Worm (Caenorhabditis elegans) whole organism, L1 larva: ENCODE results near the gene ZK381.62.
A peak's percentile ranks its signal among the peaks of the same experiment; 100 is the strongest.

Source experiments
- C04F5.9 ChIP-seq: sonication (generic microtip); optimal IDR thresholded peaks from 2 replicates; lab custom pipeline; 2016; ENCODE audit warnings: missing genetic modification characterization, missing compliant biosample characterization
- alr-1 ChIP-seq: fragments of 200-800 bp; sonication (Bioruptor generic); optimal IDR thresholded peaks from 2 replicates; lab custom pipeline; 2018; ENCODE audit warnings: borderline replicate concordance, mild to moderate bottlenecking, missing genetic modification characterization, missing compliant biosample characterization
- ama-1 ChIP-seq: fragments of 150-350 bp; optimal IDR thresholded peaks from 2 replicates; lab custom pipeline; 2014
- blmp-1 ChIP-seq: fragments of 150-350 bp; optimal IDR thresholded peaks from 2 replicates; lab custom pipeline; 2014; ENCODE audit warnings: missing biosample characterization, missing genetic modification characterization
- ces-1 ChIP-seq: fragments of 150-350 bp; optimal IDR thresholded peaks from 2 replicates; lab custom pipeline; 2014; ENCODE audit warnings: missing biosample characterization, missing genetic modification reagents, missing genetic modification characterization
- efl-1 ChIP-seq, 4 experiments: fragments of 150-350 bp; optimal IDR thresholded peaks in 3 of 4; peaks in 1 of 4; 1 replicate in 1 of 4; 2 replicates in 3 of 4; lab custom pipeline; 2014; ENCODE audit warnings: missing biosample characterization in 2 of 4, missing genetic modification characterization in 2 of 4, missing genetic modification reagents in 2 of 4
- efl-3 ChIP-seq: fragments of 200-800 bp; sonication (Bioruptor generic); optimal IDR thresholded peaks from 2 replicates; lab custom pipeline; 2018; ENCODE audit warnings: mild to moderate bottlenecking, missing genetic modification characterization, missing compliant biosample characterization
- egl-27 ChIP-seq, 2 experiments: fragments of 150-350 bp in 1 of 2; sonication (generic microtip); optimal IDR thresholded peaks; 3 replicates each; lab custom pipeline; 2017 to 2018; ENCODE audit warnings: missing biosample characterization in 2 of 2, missing genetic modification characterization in 2 of 2, missing genetic modification reagents in 2 of 2
- elt-2 ChIP-seq: sonication (generic microtip); optimal IDR thresholded peaks from 2 replicates; lab custom pipeline; 2016; ENCODE audit warnings: missing genetic modification characterization, mild to moderate bottlenecking, inconsistent platforms, missing compliant biosample characterization, missing genetic modification reagents
- grh-1 ChIP-seq: fragments of 200-800 bp; sonication (Bioruptor generic); IDR thresholded peaks from 2 replicates; pipeline ENCODE4 v1.3.6; 2022; ENCODE audit warnings: missing genetic modification reagents, missing genetic modification characterization, missing compliant biosample characterization
- hpl-2 ChIP-seq: fragments of 150-350 bp; optimal IDR thresholded peaks from 2 replicates; lab custom pipeline; 2014; ENCODE audit warnings: missing biosample characterization, missing genetic modification reagents, missing genetic modification characterization
- irx-1 ChIP-seq: sonication (generic microtip); optimal IDR thresholded peaks from 2 replicates; lab custom pipeline; 2016; ENCODE audit warnings: missing genetic modification characterization, missing compliant biosample characterization
- lin-13 ChIP-seq: fragments of 150-350 bp; optimal IDR thresholded peaks from 2 replicates; lab custom pipeline; 2014; ENCODE audit warnings: missing biosample characterization, missing genetic modification reagents, missing genetic modification characterization
- lin-15B ChIP-seq: fragments of 150-350 bp; sonication (generic microtip); optimal IDR thresholded peaks from 3 replicates; lab custom pipeline; 2014; ENCODE audit warnings: missing biosample characterization, missing genetic modification characterization
- mef-2 ChIP-seq: fragments of 150-350 bp; optimal IDR thresholded peaks from 2 replicates; lab custom pipeline; 2014; ENCODE audit warnings: missing biosample characterization, missing genetic modification characterization
- mep-1 ChIP-seq: fragments of 150-350 bp; optimal IDR thresholded peaks from 2 replicates; lab custom pipeline; 2014; ENCODE audit warnings: missing biosample characterization, missing genetic modification characterization
- nhr-11 ChIP-seq: fragments of 150-350 bp; optimal IDR thresholded peaks from 2 replicates; lab custom pipeline; 2014; ENCODE audit warnings: missing biosample characterization, missing genetic modification characterization
- nhr-12 ChIP-seq: sonication (generic microtip); optimal IDR thresholded peaks from 2 replicates; lab custom pipeline; 2017; ENCODE audit warnings: missing biosample characterization, missing genetic modification characterization
- nhr-20 ChIP-seq: sonication (generic microtip); optimal IDR thresholded peaks from 2 replicates; lab custom pipeline; 2016; ENCODE audit warnings: mild to moderate bottlenecking, missing genetic modification characterization, missing compliant biosample characterization
- nhr-28 ChIP-seq: fragments of 150-350 bp; optimal IDR thresholded peaks from 2 replicates; lab custom pipeline; 2014; ENCODE audit warnings: missing biosample characterization, missing genetic modification characterization
- nhr-71 ChIP-seq: sonication (generic microtip); optimal IDR thresholded peaks from 2 replicates; lab custom pipeline; 2016; ENCODE audit warnings: mild to moderate bottlenecking, missing genetic modification characterization, moderate library complexity, missing compliant biosample characterization
- nhr-76 ChIP-seq: sonication (generic microtip); optimal IDR thresholded peaks from 2 replicates; lab custom pipeline; 2017; ENCODE audit warnings: missing biosample characterization, missing genetic modification characterization
- nhr-84 ChIP-seq: sonication (generic microtip); optimal IDR thresholded peaks from 2 replicates; lab custom pipeline; 2017; ENCODE audit warnings: missing biosample characterization, missing genetic modification characterization
- nhr-85 ChIP-seq: sonication (generic microtip); peaks from one replicate; lab custom pipeline; 2016; ENCODE audit warnings: missing genetic modification characterization, inconsistent platforms, missing compliant biosample characterization
- pag-3 ChIP-seq: sonication (generic microtip); optimal IDR thresholded peaks from 2 replicates; lab custom pipeline; 2017; ENCODE audit warnings: missing genetic modification characterization, mild to moderate bottlenecking, missing compliant biosample characterization, antibody characterized with exemption, borderline replicate concordance; ENCODE audit not compliant: insufficient read depth
- rnt-1 ChIP-seq: sonication (generic microtip); optimal IDR thresholded peaks from 2 replicates; lab custom pipeline; 2016; ENCODE audit warnings: mild to moderate bottlenecking, missing genetic modification characterization, moderate library complexity, missing compliant biosample characterization
- snpc-4 ChIP-seq: fragments of 150-350 bp; optimal IDR thresholded peaks from 2 replicates; lab custom pipeline; 2014; ENCODE audit warnings: missing biosample characterization, missing genetic modification characterization
- swsn-7 ChIP-seq: sonication (generic microtip); optimal IDR thresholded peaks from 2 replicates; lab custom pipeline; 2016; ENCODE audit warnings: missing genetic modification characterization, missing compliant biosample characterization
- tlp-1 ChIP-seq: fragments of 150-350 bp; optimal IDR thresholded peaks from 2 replicates; lab custom pipeline; 2014; ENCODE audit warnings: missing biosample characterization, missing genetic modification characterization
- unc-130 ChIP-seq: fragments of 150-350 bp; optimal IDR thresholded peaks from 2 replicates; lab custom pipeline; 2017; ENCODE audit warnings: missing biosample characterization, missing genetic modification characterization, inconsistent platforms
- vab-15 ChIP-seq: sonication (generic microtip); optimal IDR thresholded peaks from 2 replicates; lab custom pipeline; 2017; ENCODE audit warnings: missing genotype, mild to moderate bottlenecking, missing genetic modification characterization, missing compliant biosample characterization
- xbp-1 ChIP-seq: sonication (generic microtip); optimal IDR thresholded peaks from 2 replicates; lab custom pipeline; 2016; ENCODE audit warnings: missing genetic modification characterization, missing compliant biosample characterization
- ztf-4 ChIP-seq: fragments of 150-350 bp; optimal IDR thresholded peaks from 2 replicates; lab custom pipeline; 2014; ENCODE audit warnings: missing biosample characterization, missing genetic modification characterization

ZK381.62 gene

DNA sequence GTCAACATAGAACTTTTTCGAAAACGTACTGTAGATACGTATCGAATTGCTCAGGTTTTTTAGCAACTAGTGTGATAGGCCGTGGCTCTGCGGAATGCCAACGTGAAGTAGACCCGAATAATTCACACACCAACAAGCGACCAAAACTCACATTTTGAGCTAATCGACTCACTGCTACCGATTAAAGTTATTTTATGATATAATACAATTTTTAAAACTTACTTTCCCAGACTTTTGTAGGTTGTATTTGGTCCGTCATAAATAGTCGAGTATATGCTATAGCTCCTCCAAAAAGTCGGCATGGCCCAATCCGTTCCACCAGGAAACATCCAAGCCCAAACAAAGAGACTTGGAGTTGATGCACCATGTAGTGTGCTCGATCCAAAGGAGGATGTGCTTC, 39.7 kb upstream of the ZK381.62 start, which contains the start of gene C25A8.1:
Gene C25A8.1 (plus strand): TSS at position 301 of the 400 bp plus-strand sequence.
- no peak for TF ChIP-seq efl-1 (optimal IDR thresholded peaks at IDR 0.05; lab: Kevin White, UChicago)
- peak in 1 of 2 experiments; percentile 15 for TF ChIP-seq efl-1 (GFP tag; optimal IDR thresholded peaks at IDR 0.05 in 1 of 2; lab: Kevin White, UChicago)
- TF ChIP-seq unc-130 (tag; lab: Kevin White, UChicago) = no peak

DNA sequence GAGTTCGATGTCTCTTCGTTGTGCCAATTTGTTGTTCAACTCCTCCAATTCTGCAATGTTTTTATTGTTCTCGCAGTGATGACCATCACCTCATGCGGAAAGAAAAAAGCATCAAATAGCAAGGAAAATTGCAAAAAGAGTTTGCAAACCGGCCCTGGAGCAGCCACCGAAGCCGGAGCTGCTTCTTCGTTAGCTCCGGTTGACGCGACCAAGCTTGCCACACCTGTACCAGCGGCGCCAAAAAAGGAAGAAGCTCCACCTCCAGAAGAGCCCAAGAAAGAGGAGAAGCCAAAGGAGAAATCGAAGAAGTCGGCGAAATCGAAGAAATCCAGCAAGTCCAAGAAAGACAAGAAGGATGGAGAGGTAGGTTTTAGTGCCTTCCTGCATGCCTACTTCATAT, 39.1 kb upstream of the ZK381.62 start:
- TF ChIP-seq efl-3 = no peak
- TF ChIP-seq rnt-1 (tag; lab: Kevin White, UChicago) = no peak
- no peak for TF ChIP-seq blmp-1 (tag; lab: Kevin White, UChicago)
- no peak for TF ChIP-seq efl-1 (optimal IDR thresholded peaks at IDR 0.05; lab: Kevin White, UChicago)
- TF ChIP-seq efl-1 (GFP tag; optimal IDR thresholded peaks at IDR 0.05 in 1 of 2; lab: Kevin White, UChicago) = no peak
- no peak for TF ChIP-seq pag-3
- TF ChIP-seq grh-1 (GFP tag; lab: Robert Waterston, UW) = no peak
- TF ChIP-seq nhr-84 (tag; lab: Kevin White, UChicago) = no peak
- TF ChIP-seq nhr-71 = no peak
- TF ChIP-seq nhr-85 (tag; lab: Kevin White, UChicago) = no peak
- no peak for TF ChIP-seq swsn-7 (tag; lab: Kevin White, UChicago)
- no peak for TF ChIP-seq lin-13 (GFP tag; lab: Kevin White, UChicago)
- TF ChIP-seq ces-1 (GFP tag; lab: Kevin White, UChicago) = no peak
- TF ChIP-seq mef-2 (tag; lab: Kevin White, UChicago) = no peak
- no peak for TF ChIP-seq elt-2 (tag; lab: Kevin White, UChicago)
- no peak for TF ChIP-seq nhr-11 (tag; lab: Kevin White, UChicago)
- TF ChIP-seq ztf-4 (tag; lab: Kevin White, UChicago) = no peak
- no peak for TF ChIP-seq ama-1 (lab: Kevin White, UChicago)
- TF ChIP-seq snpc-4 (tag; lab: Kevin White, UChicago) = no peak
- no peak for TF ChIP-seq hpl-2 (GFP tag; lab: Kevin White, UChicago)
- no peak for TF ChIP-seq irx-1 (tag; lab: Kevin White, UChicago)

DNA sequence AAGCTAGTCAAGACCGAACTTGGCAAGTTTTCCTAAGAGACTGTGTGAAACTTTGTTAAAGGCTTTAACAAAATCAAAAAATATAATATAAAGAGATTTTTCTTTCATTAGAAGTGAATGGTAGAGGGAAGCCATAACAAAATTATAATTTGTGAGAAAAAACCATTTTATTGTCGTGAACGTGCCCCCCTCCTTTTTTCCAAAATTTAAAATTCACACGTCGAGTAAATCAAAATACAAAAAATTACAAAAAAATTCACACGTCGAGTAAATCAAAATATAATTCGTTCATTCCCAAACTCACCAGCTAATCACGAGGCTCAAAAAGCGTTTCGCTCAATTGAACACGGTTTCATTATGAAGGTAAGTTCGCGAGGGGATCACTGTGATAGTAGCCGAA, 38.4 kb upstream of the ZK381.62 start, which contains the start of gene C25A8.2:
Gene C25A8.2 (plus strand): TSS at position 301 of the 400 bp plus-strand sequence.
- TF ChIP-seq tlp-1 (tag; lab: Kevin White, UChicago) (no peak), mep-1 (tag; lab: Kevin White, UChicago) (no peak), nhr-76 (no peak), mef-2 (tag; lab: Kevin White, UChicago) (no peak), lin-15B (tag; lab: Kevin White, UChicago) (no peak), nhr-28 (tag; lab: Kevin White, UChicago) (no peak)

DNA sequence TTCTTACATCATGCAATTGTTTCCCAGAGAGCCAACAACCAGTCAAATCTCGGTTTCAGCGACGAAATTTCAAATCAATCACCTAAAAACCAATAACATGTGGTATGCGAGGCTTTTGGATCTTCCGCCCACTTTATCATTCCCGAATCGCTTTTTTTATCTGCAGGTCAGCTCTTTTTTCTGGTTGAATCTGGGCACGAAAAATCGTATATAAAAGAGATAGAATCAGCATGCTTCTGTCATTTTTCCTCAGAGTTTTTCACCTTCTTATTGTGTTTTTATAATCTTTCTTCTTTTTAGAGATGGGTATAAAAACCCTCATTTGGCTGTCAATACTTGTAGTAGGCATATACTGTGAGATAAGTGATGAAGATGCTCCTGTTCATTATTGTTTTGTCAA, 32.2 kb upstream of the ZK381.62 start, which contains the start of gene cht-3:
Gene cht-3 (plus strand): TSS at position 301 of the 400 bp plus-strand sequence.
- TF ChIP-seq xbp-1 (tag; lab: Kevin White, UChicago) (no peak), egl-27 (tag; optimal IDR thresholded peaks at IDR 0.05; lab: Kevin White, UChicago) (no peak), nhr-20 (tag; lab: Kevin White, UChicago) (no peak), C04F5.9 (tag; lab: Kevin White, UChicago) (no peak)

DNA sequence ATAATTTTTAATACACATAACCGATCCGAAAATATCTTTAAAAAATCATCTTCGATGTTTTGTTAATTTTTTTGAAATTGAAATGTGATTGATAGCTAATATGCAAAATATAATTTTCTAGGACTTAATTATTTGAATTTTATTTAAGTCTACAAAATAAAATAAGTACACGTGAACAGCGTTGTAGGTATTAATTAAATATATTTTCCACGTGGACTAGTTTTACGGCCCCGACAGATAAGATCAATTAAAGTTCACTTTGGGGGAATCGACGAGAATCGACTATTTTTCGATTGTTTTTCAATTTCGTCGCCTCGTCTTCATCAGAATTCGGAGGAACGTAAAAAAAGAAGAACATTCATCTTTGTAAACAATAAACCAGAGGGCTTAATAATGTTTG, 28.1 kb upstream of the ZK381.62 start, which contains the start of gene C25A8.5:
Gene C25A8.5 (plus strand): TSS at position 301 of the 400 bp plus-strand sequence.
- TF ChIP-seq nhr-12 (tag; lab: Kevin White, UChicago) (no peak), alr-1 (tag; lab: Kevin White, UChicago) (no peak), ztf-4 (tag; lab: Kevin White, UChicago) (no peak), vab-15 (no peak)
- TF ChIP-seq, all 84 proteins: peak for 0
